Worm (Caenorhabditis elegans): ENCODE measurements around the gene T09A5.4.
A peak's percentile ranks its signal among the peaks of the same experiment; 100 is the strongest.

T09A5.4 gene

DNA sequence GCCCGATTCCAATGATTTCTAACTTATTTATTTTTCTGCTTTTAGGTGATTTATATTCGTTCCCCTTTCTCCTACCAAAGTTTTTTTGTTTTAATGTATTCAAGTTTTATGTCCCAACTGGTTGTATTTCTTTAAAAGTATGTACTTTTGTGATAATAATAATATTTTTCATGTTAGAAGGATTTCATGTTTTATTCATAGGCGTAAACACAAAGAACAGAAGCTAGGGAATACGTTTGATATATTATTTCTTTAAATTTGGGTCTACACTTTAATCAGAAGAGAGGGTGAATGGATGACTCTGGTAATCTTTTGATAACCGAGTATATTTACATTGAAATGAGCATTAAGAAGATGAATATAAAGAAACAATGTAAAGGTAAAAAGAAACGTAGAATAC lies 20.1 kb downstream of the T09A5.4 start (continued):
- 0 out of 2 replicates have a peak, but pooled peaks have one; percentile 21 for TF ChIP-seq F33H1.4 (GFP tag; IDR thresholded peaks at IDR 0.05)
- peak; percentile 59 for TF ChIP-seq F49E8.2 (tag; optimal IDR thresholded peaks at IDR 0.05; ENCODE audit: insufficient read depth)
- peak; percentile 9; the same call in 1 of the 2 replicates for TF ChIP-seq Y53G8AR.9 (GFP tag; conservative IDR thresholded peaks at IDR 0.05)
- no peak for TF ChIP-seq ccch-3 (GFP tag; optimal IDR thresholded peaks at IDR 0.05)
- peak; percentile 24 for TF ChIP-seq snpc-1.3 (tag; optimal IDR thresholded peaks at IDR 0.05; ENCODE audit: insufficient read depth)
- TF ChIP-seq lin-26 (GFP tag; IDR thresholded peaks at IDR 0.05) = peak; percentile 68
- no peak for TF ChIP-seq let-526 (GFP tag; IDR thresholded peaks at IDR 0.05)
- no peak for TF ChIP-seq attf-3 (GFP tag; conservative IDR thresholded peaks at IDR 0.05)
- no peak for TF ChIP-seq sea-2 (GFP tag; IDR thresholded peaks at IDR 0.05)
- TF ChIP-seq egl-44 (GFP tag; IDR thresholded peaks at IDR 0.05) = no peak
- peak; percentile 72 for TF ChIP-seq snpc-3.4 (tag; optimal IDR thresholded peaks at IDR 0.05)
- 0 out of 2 replicates have a peak, but pooled peaks have one; percentile 19 for TF ChIP-seq ztf-28 (GFP tag; IDR thresholded peaks at IDR 0.05)
- TF ChIP-seq K12H6.12 (tag; optimal IDR thresholded peaks at IDR 0.05) = no peak
- TF ChIP-seq ekl-4 (GFP tag; IDR thresholded peaks at IDR 0.05) = peak; percentile 15; the same call in 1 of the 2 replicates
- TF ChIP-seq tlf-1 (GFP tag; optimal IDR thresholded peaks at IDR 0.05) = peak; percentile 24
- peak; percentile 54 for TF ChIP-seq madf-6 (GFP tag; IDR thresholded peaks at IDR 0.05)
- peak; percentile 59 for TF ChIP-seq nhr-27 (tag; optimal IDR thresholded peaks at IDR 0.05)
- TF ChIP-seq madf-3 (GFP tag; IDR thresholded peaks at IDR 0.05) = 0 out of 2 replicates have a peak, but pooled peaks have one; percentile 7
- TF ChIP-seq tbx-9 (tag; optimal IDR thresholded peaks at IDR 0.05; ENCODE audit: borderline replicate concordance) = no peak
- TF ChIP-seq K11D2.4 (GFP tag; IDR thresholded peaks at IDR 0.05) = no peak
- peak in 1 of 3 experiments; percentile 4 for TF ChIP-seq lin-35 (GFP tag; optimal IDR thresholded peaks at IDR 0.05)
- TF ChIP-seq mcd-1 (GFP tag; IDR thresholded peaks at IDR 0.05) = no peak; the same call in 1 of the 2 replicates
- peak; percentile 1 for TF ChIP-seq lin-54 (GFP tag; optimal IDR thresholded peaks at IDR 0.05)
- TF ChIP-seq Y95B8A.8 (GFP tag; IDR thresholded peaks at IDR 0.05) = 0 out of 2 replicates have a peak, but pooled peaks have one; percentile 65
- 0 out of 2 replicates have a peak, but pooled peaks have one; percentile 33 for TF ChIP-seq cebp-2 (GFP tag; IDR thresholded peaks at IDR 0.05)
- TF ChIP-seq tbp1 (GFP tag; optimal IDR thresholded peaks at IDR 0.05) = peak; percentile 21
- no peak for TF ChIP-seq cebp-1 (GFP tag; IDR thresholded peaks at IDR 0.05)
- peak; percentile 6 for TF ChIP-seq cebp-1 (tag; optimal IDR thresholded peaks at IDR 0.05)
- peak in 1 of 2 experiments; percentile 67 for TF ChIP-seq rec-8 (tag; optimal IDR thresholded peaks at IDR 0.05)
- TF ChIP-seq hsf-1 (GFP tag; IDR thresholded peaks at IDR 0.05) = 0 out of 2 replicates have a peak, but pooled peaks have one; percentile 9
- peak; percentile 81 for TF ChIP-seq hrde-1 (tag; optimal IDR thresholded peaks at IDR 0.05; ENCODE audit: borderline replicate concordance)

DNA sequence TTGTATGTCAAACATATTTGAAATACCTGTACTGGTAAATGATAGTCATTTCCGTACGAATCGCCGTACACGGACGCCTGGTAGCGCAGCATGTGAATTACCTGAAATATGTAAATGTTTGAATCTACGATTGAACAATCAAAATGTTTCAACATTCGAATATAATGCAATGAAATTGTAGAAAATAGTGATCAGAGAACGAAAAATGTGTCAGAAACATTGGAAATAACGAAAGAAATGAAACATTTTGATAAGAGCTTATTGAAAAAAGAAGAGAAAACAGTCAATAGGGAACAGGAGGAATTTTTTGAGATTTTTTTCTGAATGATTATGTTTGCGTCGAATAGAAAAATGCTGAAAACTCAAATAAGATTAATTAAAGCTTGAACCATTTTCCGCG lies 24.1 kb downstream of the T09A5.4 start, which contains the start of gene ztf-17:
Gene ztf-17, minus strand, starts transcription at position 101 of the 400 bp plus-strand sequence.
- no peak for TF ChIP-seq ztf-28 (GFP tag; IDR thresholded peaks at IDR 0.05)
- TF ChIP-seq dox-1 (GFP tag; IDR thresholded peaks at IDR 0.05) = no peak
- no peak for TF ChIP-seq hrde-1 (tag; optimal IDR thresholded peaks at IDR 0.05; ENCODE audit: borderline replicate concordance)
- no peak for TF ChIP-seq sptf-2 (GFP tag; optimal IDR thresholded peaks at IDR 0.05)
- no peak for TF ChIP-seq somi-1 (GFP tag; optimal IDR thresholded peaks at IDR 0.05)
- TF ChIP-seq Y79H2A.3 (GFP tag; conservative IDR thresholded peaks at IDR 0.05) = no peak
- TF ChIP-seq tbx-9 (tag; optimal IDR thresholded peaks at IDR 0.05; ENCODE audit: borderline replicate concordance) = no peak
- no peak for TF ChIP-seq C06A6.2 (GFP tag; conservative IDR thresholded peaks at IDR 0.05)
- TF ChIP-seq aptf-3 (GFP tag; IDR thresholded peaks at IDR 0.05) = no peak
- no peak for TF ChIP-seq madf-10 (tag; optimal IDR thresholded peaks at IDR 0.05)
- no peak for TF ChIP-seq let-607 (tag; optimal IDR thresholded peaks at IDR 0.05)
- TF ChIP-seq madf-8 (GFP tag; conservative IDR thresholded peaks at IDR 0.05) = no peak
- no peak for TF ChIP-seq nfya-2 (GFP tag; IDR thresholded peaks at IDR 0.05)

All from whole organism, young adult.